Fruit fly (Drosophila melanogaster): Measurements from ENCODE around the gene lmgA.

lmgA gene

DNA sequence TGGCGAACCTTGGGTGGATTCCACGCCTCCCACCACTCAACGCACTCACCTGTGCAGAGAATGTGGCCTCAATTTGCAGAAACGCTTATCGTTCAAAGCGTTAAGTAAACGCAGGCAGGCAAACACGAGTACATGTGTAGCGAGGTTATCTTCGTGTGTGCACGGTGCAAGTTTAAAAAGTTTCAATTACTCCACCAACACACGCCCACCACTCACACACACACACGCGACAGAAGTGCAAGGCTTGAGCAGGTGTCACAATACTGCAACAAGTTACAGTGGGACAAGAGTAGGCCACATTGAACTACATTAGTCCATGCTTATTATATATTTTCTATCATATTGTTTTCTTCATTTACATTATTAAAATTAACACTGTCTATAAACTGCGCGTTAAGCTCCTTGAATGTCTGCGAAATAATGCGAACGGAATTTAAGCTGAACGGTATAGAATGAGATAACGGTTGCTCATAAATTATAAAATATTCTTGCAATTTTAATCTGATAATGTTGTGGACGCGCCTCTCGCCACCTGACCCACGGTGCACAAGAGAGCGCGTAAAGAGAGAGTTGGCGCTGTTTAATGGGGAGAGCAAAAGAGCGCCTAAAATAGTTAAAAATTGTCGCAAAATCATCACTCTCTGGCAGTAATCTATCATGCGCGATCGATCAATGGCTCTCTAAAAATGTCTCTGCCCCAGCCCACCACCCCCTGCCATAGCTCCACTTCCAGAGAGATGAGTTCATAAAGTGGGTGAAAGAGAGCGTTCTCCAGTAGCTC is 6.3 kb upstream of the lmgA start (continued):
- peak; percentile 83 for TF ChIP-seq bab2 (GFP tag; optimal IDR thresholded peaks at IDR 0.05)
- TF ChIP-seq tin (GFP tag; optimal IDR thresholded peaks at IDR 0.05): peak; percentile 90
- TF ChIP-seq scrt (GFP tag; optimal IDR thresholded peaks at IDR 0.05): peak; percentile 85
- peak; percentile 92 for TF ChIP-seq CG10462 (GFP tag; optimal IDR thresholded peaks at IDR 0.05)
- no peak for TF ChIP-seq dan (GFP tag; IDR thresholded peaks at IDR 0.05)
- TF ChIP-seq seq (GFP tag; IDR thresholded peaks at IDR 0.05): peak; percentile 96
- TF ChIP-seq z (GFP tag; IDR thresholded peaks at IDR 0.05): peak; percentile 35; the same call in 1 of the 3 replicates
- peak; percentile 93 for TF ChIP-seq CG1233 (GFP tag; optimal IDR thresholded peaks at IDR 0.05)
- peak; percentile 88 for TF ChIP-seq gt (GFP tag; IDR thresholded peaks at IDR 0.05)
- TF ChIP-seq Adf1 (GFP tag; IDR thresholded peaks at IDR 0.05): no peak; the same call in 1 of the 2 replicates
- no peak for TF ChIP-seq cad (GFP tag; optimal IDR thresholded peaks at IDR 0.05)
- TF ChIP-seq CG12236 (GFP tag; optimal IDR thresholded peaks at IDR 0.05): peak; percentile 71
- TF ChIP-seq CG11696 (GFP tag; IDR thresholded peaks at IDR 0.05): peak; percentile 75
- TF ChIP-seq CG12155 (GFP tag; optimal IDR thresholded peaks at IDR 0.05): peak; percentile 82
- TF ChIP-seq CG12391 (tag; optimal IDR thresholded peaks at IDR 0.05): peak; percentile 96
- TF ChIP-seq Antp (GFP tag; optimal IDR thresholded peaks at IDR 0.05): peak; percentile 75
- TF ChIP-seq CG2120 (GFP tag; optimal IDR thresholded peaks at IDR 0.05): peak; percentile 77
- TF ChIP-seq CG6654 (GFP tag; optimal IDR thresholded peaks at IDR 0.05): peak; percentile 89
- TF ChIP-seq lilli (GFP tag; optimal IDR thresholded peaks at IDR 0.05): peak; percentile 89
- peak; percentile 83 for TF ChIP-seq CG12744 (GFP tag; optimal IDR thresholded peaks at IDR 0.05)
- TF ChIP-seq CG15601 (tag; optimal IDR thresholded peaks at IDR 0.05): peak; percentile 96
- TF ChIP-seq CG11723 (GFP tag; optimal IDR thresholded peaks at IDR 0.05): peak; percentile 87
- TF ChIP-seq CG18619 (GFP tag; optimal IDR thresholded peaks at IDR 0.05): peak; percentile 90
- TF ChIP-seq H15 (GFP tag; IDR thresholded peaks at IDR 0.05): peak; percentile 94
- no peak for TF ChIP-seq zf30C (GFP tag; optimal IDR thresholded peaks at IDR 0.05)
- peak; percentile 94 for TF ChIP-seq danr (GFP tag; IDR thresholded peaks at IDR 0.05)
- peak; percentile 92 for TF ChIP-seq CG8359 (GFP tag; optimal IDR thresholded peaks at IDR 0.05; ENCODE audit: borderline replicate concordance)
- TF ChIP-seq tx (GFP tag; optimal IDR thresholded peaks at IDR 0.05): peak; percentile 74
- peak; percentile 96 for TF ChIP-seq Xrp1 (GFP tag; IDR thresholded peaks at IDR 0.05)
- TF ChIP-seq ap (GFP tag; IDR thresholded peaks at IDR 0.05): peak; percentile 93
- peak; percentile 94 for TF ChIP-seq CG8924 (tag; optimal IDR thresholded peaks at IDR 0.05)
- peak; percentile 64 for TF ChIP-seq MBD-R2 (GFP tag; IDR thresholded peaks at IDR 0.05)
- no peak for TF ChIP-seq CG7963 (GFP tag; IDR thresholded peaks at IDR 0.05; ENCODE audit: partially characterized antibody)
- TF ChIP-seq CG2712 (tag; optimal IDR thresholded peaks at IDR 0.05): peak; percentile 98
- TF ChIP-seq CG10209 (GFP tag; optimal IDR thresholded peaks at IDR 0.05): peak; percentile 92
- peak; percentile 90 for TF ChIP-seq ranshi (GFP tag; IDR thresholded peaks at IDR 0.05)
- peak; percentile 97 for TF ChIP-seq gcm (GFP tag; optimal IDR thresholded peaks at IDR 0.05)
- peak; percentile 93 for TF ChIP-seq CG12071 (GFP tag; optimal IDR thresholded peaks at IDR 0.05)
- peak; percentile 98 for TF ChIP-seq fd96Cb (tag; optimal IDR thresholded peaks at IDR 0.05)
- no peak for TF ChIP-seq mld (GFP tag; IDR thresholded peaks at IDR 0.05; ENCODE audit: partially characterized antibody)
- TF ChIP-seq Lhr (GFP tag; optimal IDR thresholded peaks at IDR 0.05): peak; percentile 87
- TF ChIP-seq CG4707 (GFP tag; optimal IDR thresholded peaks at IDR 0.05): peak; percentile 97
- TF ChIP-seq CrebB (tag; optimal IDR thresholded peaks at IDR 0.05): peak; percentile 92
- TF ChIP-seq Mrtf (GFP tag; IDR thresholded peaks at IDR 0.05): peak; percentile 92
- peak; percentile 98 for TF ChIP-seq CG17359 (tag; optimal IDR thresholded peaks at IDR 0.05)
- peak; percentile 73 for TF ChIP-seq NFAT (GFP tag; IDR thresholded peaks at IDR 0.05)
- peak; percentile 64 for TF ChIP-seq schlank (tag; optimal IDR thresholded peaks at IDR 0.05)
- TF ChIP-seq HHEX (GFP tag; optimal IDR thresholded peaks at IDR 0.05): peak; percentile 93
- peak; percentile 94 for TF ChIP-seq CG18476 (GFP tag; optimal IDR thresholded peaks at IDR 0.05)
